Worm (Caenorhabditis elegans) whole organism, dauer: ENCODE measurements around the gene T05C12.4.

Experiments used
- unc-62 ChIP-seq: sonication (generic microtip); optimal IDR thresholded peaks from 2 replicates; lab custom pipeline; 2017; ENCODE audit warnings: missing biosample characterization, missing genetic modification reagents, missing genetic modification characterization

The T05C12.4 gene

ce11 chrII:8127794-8128193 is 52.4 kb downstream of the T05C12.4 start:
- no peak for TF ChIP-seq unc-62 (GFP tag; lab: Kevin White, UChicago)
